Fruit fly (Drosophila melanogaster) whole organism, embryonic: Measurements from ENCODE around the gene Atf3.

Experiments used
- Awh ChIP-seq: fragments of 200-800 bp; sonication (Bioruptor generic); IDR thresholded peaks from 2 replicates; pipeline ENCODE4, ENCODE4 v1.3.6; 2022; ENCODE audit warnings: missing biosample characterization, missing genetic modification characterization
- Bdp1 ChIP-seq: fragments of 200-800 bp; sonication (Bioruptor generic); optimal IDR thresholded peaks from 3 replicates; lab custom pipeline; 2016; ENCODE audit warnings: missing biosample characterization, missing genetic modification characterization
- CG1024 ChIP-seq: fragments of 200-800 bp; sonication (Bioruptor generic); IDR thresholded peaks from 2 replicates; pipeline ENCODE4 v1.3.6; 2022; ENCODE audit warnings: missing biosample characterization, missing genetic modification characterization
- CG11504 ChIP-seq: fragments of 200-800 bp; sonication (Bioruptor generic); optimal IDR thresholded peaks from 3 replicates; lab custom pipeline; 2019; ENCODE audit warnings: missing biosample characterization, mild to moderate bottlenecking, missing genetic modification characterization, moderate library complexity
- CG13894 ChIP-seq: fragments of 200-800 bp; sonication (Bioruptor generic); optimal IDR thresholded peaks from 3 replicates; lab custom pipeline; 2018; ENCODE audit warnings: missing biosample characterization, mild to moderate bottlenecking, missing genetic modification characterization, moderate library complexity
- CG15011 ChIP-seq: fragments of 200-800 bp; sonication (Bioruptor generic); optimal IDR thresholded peaks from 3 replicates; lab custom pipeline; 2018; ENCODE audit warnings: missing biosample characterization, mild to moderate bottlenecking, missing genetic modification characterization
- CG30020 ChIP-seq: fragments of 200-800 bp; optimal IDR thresholded peaks from 2 replicates; lab custom pipeline; 2019; ENCODE audit warnings: missing biosample characterization, mild to moderate bottlenecking, missing genetic modification characterization, moderate library complexity
- CG3065 ChIP-seq: fragments of 200-800 bp; sonication (Bioruptor generic); optimal IDR thresholded peaks from 2 replicates; lab custom pipeline; 2016; ENCODE audit warnings: missing biosample characterization, missing genetic modification characterization
- CG34224 ChIP-seq: fragments of 200-800 bp; sonication (Bioruptor generic); IDR thresholded peaks from 3 replicates; pipeline ENCODE4 v1.3.6; 2022; ENCODE audit warnings: missing biosample characterization, missing genetic modification characterization; ENCODE audit not compliant: partially characterized antibody
- CG4617 ChIP-seq: fragments of 200-800 bp; sonication (Bioruptor generic); optimal IDR thresholded peaks from 3 replicates; lab custom pipeline; 2016; ENCODE audit warnings: missing biosample characterization, missing genetic modification characterization, borderline replicate concordance
- CG7839 ChIP-seq: fragments of 200-800 bp; sonication (Bioruptor generic); optimal IDR thresholded peaks from 3 replicates; lab custom pipeline; 2018; ENCODE audit warnings: missing biosample characterization, mild to moderate bottlenecking, missing genetic modification characterization, moderate library complexity
- CG7928 ChIP-seq: fragments of 200-800 bp; sonication (Bioruptor generic); optimal IDR thresholded peaks from 2 replicates; lab custom pipeline; 2017; ENCODE audit warnings: missing biosample characterization, mild to moderate bottlenecking, missing genetic modification characterization
- CG8944 ChIP-seq: fragments of 200-800 bp; sonication (Bioruptor generic); optimal IDR thresholded peaks from 3 replicates; lab custom pipeline; 2016; ENCODE audit warnings: missing biosample characterization, missing genetic modification characterization
- Dip2 ChIP-seq: fragments of 200-800 bp; sonication (Bioruptor generic); IDR thresholded peaks from 2 replicates; pipeline ENCODE4 v1.3.6; 2022; ENCODE audit warnings: missing biosample characterization, missing genetic modification characterization
- Eip74EF ChIP-seq, 2 experiments: fragments of 200-800 bp in 1 of 2; fragments of >200 bp in 1 of 2; sonication (Bioruptor generic) in 1 of 2; optimal IDR thresholded peaks; 2 replicates each; lab custom pipeline; 2017 to 2019; ENCODE audit warnings: missing biosample characterization in 2 of 2, missing genetic modification characterization in 2 of 2, mild to moderate bottlenecking in 1 of 2, moderate library complexity in 1 of 2
- Gug ChIP-seq: fragments of 200-800 bp; sonication (Bioruptor generic); IDR thresholded peaks from 4 replicates; pipeline ENCODE4 v1.3.6; 2022; ENCODE audit warnings: missing biosample characterization, missing genetic modification characterization
- Hr78 ChIP-seq, 2 experiments: fragments of 200-800 bp in 1 of 2; fragments of >200 bp in 1 of 2; sonication (Bioruptor generic) in 1 of 2; optimal IDR thresholded peaks; 2 replicates each; lab custom pipeline; 2017 to 2019; ENCODE audit warnings: missing biosample characterization in 2 of 2, missing genetic modification characterization in 2 of 2, mild to moderate bottlenecking in 1 of 2, moderate library complexity in 1 of 2
- Kr ChIP-seq: fragments of 200-800 bp; sonication (Bioruptor generic); optimal IDR thresholded peaks from 2 replicates; lab custom pipeline; 2017; ENCODE audit warnings: missing biosample characterization, mild to moderate bottlenecking, missing genetic modification characterization
- Lhr ChIP-seq: fragments of 200-800 bp; sonication (Bioruptor generic); optimal IDR thresholded peaks from 3 replicates; lab custom pipeline; 2017; ENCODE audit warnings: mild to moderate bottlenecking, missing biosample characterization, missing genetic modification reagents, missing genetic modification characterization
- Lpt ChIP-seq: fragments of >200 bp; optimal IDR thresholded peaks from 2 replicates; lab custom pipeline; 2018; ENCODE audit warnings: missing biosample characterization, missing genetic modification characterization
- Mes4 ChIP-seq: fragments of 200-800 bp; sonication (Bioruptor generic); optimal IDR thresholded peaks from 2 replicates; lab custom pipeline; 2016; ENCODE audit warnings: missing biosample characterization, missing genetic modification characterization
- Pdp1 ChIP-seq, 2 experiments: fragments of 200-800 bp; sonication (Bioruptor generic); optimal IDR thresholded peaks; 3 replicates each; lab custom pipeline; 2016; ENCODE audit warnings: missing biosample characterization in 2 of 2, missing genetic modification characterization in 2 of 2, mild to moderate bottlenecking in 1 of 2, moderate library complexity in 1 of 2
- Poxn ChIP-seq: fragments of 200-800 bp; sonication (Bioruptor generic); IDR thresholded peaks from 2 replicates; pipeline ENCODE4 v1.3.6; 2022; ENCODE audit warnings: missing biosample characterization, missing genetic modification characterization
- abd-A ChIP-seq: fragments of 200-800 bp; sonication (Bioruptor generic); optimal IDR thresholded peaks from 3 replicates; lab custom pipeline; 2019; ENCODE audit warnings: missing biosample characterization, mild to moderate bottlenecking, missing genetic modification characterization, moderate library complexity
- ap ChIP-seq: fragments of 200-800 bp; sonication (Bioruptor generic); IDR thresholded peaks from 2 replicates; pipeline ENCODE4 v1.3.6; 2022; ENCODE audit warnings: missing biosample characterization, missing genetic modification characterization
- ase ChIP-seq: fragments of 200-800 bp; sonication (Bioruptor generic); IDR thresholded peaks from 3 replicates; pipeline ENCODE4 v1.3.6; 2022; ENCODE audit warnings: missing biosample characterization, missing genetic modification characterization
- cato ChIP-seq: fragments of 200-800 bp; sonication (Bioruptor generic); optimal IDR thresholded peaks from 2 replicates; lab custom pipeline; 2016; ENCODE audit warnings: missing biosample characterization, missing genetic modification characterization, borderline replicate concordance
- chinmo ChIP-seq: fragments of 200-800 bp; sonication (Bioruptor generic); IDR thresholded peaks from 4 replicates; pipeline ENCODE4 v1.3.6; 2022; ENCODE audit warnings: missing biosample characterization, missing genetic modification characterization; ENCODE audit not compliant: partially characterized antibody
- chm ChIP-seq: fragments of 200-800 bp; sonication (Bioruptor generic); IDR thresholded peaks from 2 replicates; pipeline ENCODE4 v1.3.6; 2022; ENCODE audit warnings: missing biosample characterization, missing genetic modification characterization
- crol ChIP-seq: fragments of 200-800 bp; sonication (Bioruptor generic); IDR thresholded peaks from 2 replicates; pipeline ENCODE4 v1.3.6; 2022; ENCODE audit warnings: missing biosample characterization, missing genetic modification characterization
- crp ChIP-seq, 2 experiments: fragments of 200-800 bp; sonication (Bioruptor generic); optimal IDR thresholded peaks; 2 replicates in 1 of 2; 3 replicates in 1 of 2; lab custom pipeline; 2017; ENCODE audit warnings: missing biosample characterization in 2 of 2, missing genetic modification characterization in 2 of 2, mild to moderate bottlenecking in 1 of 2, moderate library complexity in 1 of 2
- dpn ChIP-seq, 2 experiments: fragments of 200-800 bp; sonication (Bioruptor generic); optimal IDR thresholded peaks; 3 replicates each; lab custom pipeline; 2016; ENCODE audit warnings: missing biosample characterization in 2 of 2, missing genetic modification characterization in 2 of 2
- ems ChIP-seq: fragments of 200-800 bp; sonication (Bioruptor generic); optimal IDR thresholded peaks from 3 replicates; lab custom pipeline; 2016; ENCODE audit warnings: missing biosample characterization, missing genetic modification characterization
- en ChIP-seq: fragments of 200-800 bp; sonication (Bioruptor generic); optimal IDR thresholded peaks from 2 replicates; lab custom pipeline; 2016; ENCODE audit warnings: missing biosample characterization, missing genetic modification characterization
- exex ChIP-seq: fragments of 200-800 bp; sonication (Bioruptor generic); optimal IDR thresholded peaks from 4 replicates; lab custom pipeline; 2018; ENCODE audit warnings: missing biosample characterization, mild to moderate bottlenecking, missing genetic modification characterization, moderate library complexity
- gfzf ChIP-seq: fragments of 200-800 bp; sonication (Bioruptor generic); optimal IDR thresholded peaks from 2 replicates; lab custom pipeline; 2016; ENCODE audit warnings: missing biosample characterization, mild to moderate bottlenecking, missing genetic modification characterization, moderate library complexity
- ranshi ChIP-seq: fragments of 200-800 bp; sonication (Bioruptor generic); IDR thresholded peaks from 2 replicates; pipeline ENCODE4 v1.3.6; 2022; ENCODE audit warnings: missing biosample characterization, missing genetic modification characterization
- row ChIP-seq: fragments of 200-800 bp; sonication (Bioruptor generic); IDR thresholded peaks from 3 replicates; pipeline ENCODE4 v1.3.6; 2022; ENCODE audit warnings: missing biosample characterization, missing genetic modification characterization
- schlank ChIP-seq: fragments of 200-800 bp; sonication (Bioruptor generic); optimal IDR thresholded peaks from 2 replicates; lab custom pipeline; 2018; ENCODE audit warnings: missing biosample characterization, mild to moderate bottlenecking, missing genetic modification characterization
- sd ChIP-seq: fragments of 200-800 bp; sonication (Bioruptor generic); optimal IDR thresholded peaks from 3 replicates; lab custom pipeline; 2018; ENCODE audit warnings: missing biosample characterization, mild to moderate bottlenecking, missing genetic modification characterization, moderate library complexity
- sob ChIP-seq: fragments of 200-800 bp; sonication (Bioruptor generic); IDR thresholded peaks from 2 replicates; pipeline ENCODE4 v1.3.6; 2022; ENCODE audit warnings: missing biosample characterization, missing genetic modification characterization
- sqz ChIP-seq: fragments of 200-800 bp; sonication (Bioruptor generic); optimal IDR thresholded peaks from 3 replicates; lab custom pipeline; 2018; ENCODE audit warnings: missing biosample characterization, mild to moderate bottlenecking, missing genetic modification characterization
- sr ChIP-seq: fragments of 200-800 bp; sonication (Bioruptor generic); IDR thresholded peaks from 3 replicates; pipeline ENCODE4 v1.3.6; 2022; ENCODE audit warnings: missing biosample characterization, missing genetic modification characterization
- ttk ChIP-seq: fragments of 200-800 bp; sonication (Bioruptor generic); IDR thresholded peaks from 2 replicates; pipeline ENCODE4 v2.1.2; 2022; ENCODE audit warnings: missing biosample characterization, missing genetic modification characterization
- vvl ChIP-seq: fragments of 200-800 bp; sonication (Bioruptor generic); IDR thresholded peaks from 2 replicates; pipeline ENCODE4 v1.3.6; 2022; ENCODE audit warnings: missing biosample characterization, missing genetic modification characterization

The Atf3 gene

dm6 chrX:1267625-1268024 lies 7.5 kb downstream of the Atf3 start (continued):
- TF ChIP-seq CG30020 (no peak), Awh (GFP tag; lab: Robert Waterston, UW) (peak; percentile 31; the same call in 1 of the 2 replicates), Eip74EF (GFP tag; optimal IDR thresholded peaks at IDR 0.05; lab: Kevin White, UChicago) (peak in 1 of 2 experiments; percentile 40), CG34224 (no peak), Hr78 (GFP tag; optimal IDR thresholded peaks at IDR 0.05; lab: Kevin White, UChicago) (no peak), chm (GFP tag; lab: Robert Waterston, UW) (peak; percentile 5; the same call in 1 of the 2 replicates), CG11504 (tag; lab: Kevin White, UChicago) (no peak)
- TF ChIP-seq, all 482 proteins: peak for 8

- TF ChIP-seq CG3065 (GFP tag; lab: Kevin White, UChicago) (no peak), abd-A (tag; lab: Kevin White, UChicago) (peak; percentile 81), sob (GFP tag; lab: Robert Waterston, UW) (no peak), exex (tag; lab: Kevin White, UChicago) (peak; percentile 10), sqz (peak; percentile 10), sd (tag; lab: Kevin White, UChicago) (peak; percentile 60), Bdp1 (no peak), ems (GFP tag; lab: Kevin White, UChicago) (no peak), Gug (GFP tag; lab: Robert Waterston, UW) (no peak), Pdp1 (GFP tag; optimal IDR thresholded peaks at IDR 0.05; lab: Kevin White, UChicago) (peak in 1 of 2 experiments; percentile 70), CG8944 (GFP tag; lab: Kevin White, UChicago) (no peak), Awh (GFP tag; lab: Robert Waterston, UW) (0 out of 2 replicates have a peak, but pooled peaks have one; percentile 63), crol (GFP tag; lab: Robert Waterston, UW) (no peak), Dip2 (GFP tag; lab: Robert Waterston, UW) (no peak), ap (GFP tag; lab: Robert Waterston, UW) (no peak), crp (GFP tag; optimal IDR thresholded peaks at IDR 0.05; lab: Kevin White, UChicago) (no peak), CG13894 (tag; lab: Kevin White, UChicago) (peak; percentile 18), chinmo (0 out of 4 replicates have a peak, but pooled peaks have one; percentile 40), vvl (GFP tag; lab: Robert Waterston, UW) (peak; percentile 64)
These were observed 10.5 kb downstream of the Atf3 start for dm6 chrX:1264547-1264946.

dm6 chrX:1262536-1263263 lies 12.4 kb downstream of the Atf3 start:
- no peak for TF ChIP-seq schlank (tag; lab: Kevin White, UChicago)
- no peak for TF ChIP-seq cato (GFP tag; lab: Kevin White, UChicago)
- no peak for TF ChIP-seq CG1024 (GFP tag; lab: Robert Waterston, UW)
- TF ChIP-seq CG15011, result no peak
- no peak for TF ChIP-seq ttk (GFP tag; lab: Robert Waterston, UW)
- TF ChIP-seq Lhr (GFP tag; lab: Kevin White, UChicago), result no peak
- TF ChIP-seq ase (GFP tag; lab: Robert Waterston, UW), result no peak
- no peak for TF ChIP-seq ranshi (GFP tag; lab: Robert Waterston, UW)
- no peak for TF ChIP-seq Mes4 (GFP tag; lab: Kevin White, UChicago)
- TF ChIP-seq Lpt (GFP tag; lab: Kevin White, UChicago), result no peak
- no peak for TF ChIP-seq gfzf (GFP tag; lab: Kevin White, UChicago)
- no peak for TF ChIP-seq CG4617 (GFP tag; lab: Kevin White, UChicago)
- peak in 1 of 2 experiments; percentile 93 for TF ChIP-seq Eip74EF (GFP tag; optimal IDR thresholded peaks at IDR 0.05; lab: Kevin White, UChicago)
- TF ChIP-seq Kr (GFP tag; lab: Kevin White, UChicago), result no peak
- TF ChIP-seq crol (GFP tag; lab: Robert Waterston, UW), result peak; percentile 79
- TF ChIP-seq CG7928, result no peak
- no peak for TF ChIP-seq en (GFP tag; lab: Kevin White, UChicago)
- TF ChIP-seq CG7839 (tag; lab: Kevin White, UChicago), result no peak
- TF ChIP-seq row (GFP tag; lab: Robert Waterston, UW), result no peak
- no peak for TF ChIP-seq Poxn (GFP tag; lab: Robert Waterston, UW)
- TF ChIP-seq sr (GFP tag; lab: Robert Waterston, UW), result peak; percentile 26; the same call in 1 of the 3 replicates
- TF ChIP-seq dpn (GFP tag; optimal IDR thresholded peaks at IDR 0.05; lab: Kevin White, UChicago), result no peak
- peak; percentile 73; the same call in 1 of the 4 replicates for TF ChIP-seq chinmo
- TF ChIP-seq exex (tag; lab: Kevin White, UChicago), result peak; percentile 67
